Worm (Caenorhabditis elegans) whole organism, L1 larva: ENCODE data around the gene Y65A5A.24.
A peak's percentile ranks its signal among the peaks of the same experiment; 100 is the strongest.

Experiments
- C16A3.4 ChIP-seq: fragments of 150-350 bp; optimal IDR thresholded peaks from 2 replicates; lab custom pipeline; 2014; ENCODE audit warnings: missing biosample characterization, missing genetic modification characterization
- F16B12.6 ChIP-seq: fragments of 150-350 bp; optimal IDR thresholded peaks from 2 replicates; lab custom pipeline; 2014; ENCODE audit warnings: missing biosample characterization, missing genetic modification characterization
- Y116A8C.19 ChIP-seq: sonication (generic microtip); optimal IDR thresholded peaks from 2 replicates; lab custom pipeline; 2016; ENCODE audit warnings: missing compliant biosample characterization, missing genetic modification characterization, borderline replicate concordance
- aha-1 ChIP-seq: fragments of 150-350 bp; optimal IDR thresholded peaks from 2 replicates; lab custom pipeline; 2014; ENCODE audit warnings: missing biosample characterization, missing genetic modification characterization
- ama-1 ChIP-seq: fragments of 150-350 bp; optimal IDR thresholded peaks from 2 replicates; lab custom pipeline; 2014
- blmp-1 ChIP-seq: fragments of 150-350 bp; optimal IDR thresholded peaks from 2 replicates; lab custom pipeline; 2014; ENCODE audit warnings: missing biosample characterization, missing genetic modification characterization
- ceh-8 ChIP-seq: fragments of 200-800 bp; sonication (Bioruptor generic); optimal IDR thresholded peaks from 2 replicates; lab custom pipeline; 2018; ENCODE audit warnings: mild to moderate bottlenecking, missing genetic modification characterization, moderate library complexity, missing compliant biosample characterization
- ceh-82 ChIP-seq, 3 experiments: fragments of 150-350 bp in 1 of 3; sonication (generic microtip) in 2 of 3; optimal IDR thresholded peaks; 2 replicates each; lab custom pipeline; 2014 to 2017; ENCODE audit warnings: missing biosample characterization in 3 of 3, missing genetic modification characterization in 3 of 3
- ces-1 ChIP-seq: fragments of 150-350 bp; optimal IDR thresholded peaks from 2 replicates; lab custom pipeline; 2014; ENCODE audit warnings: missing biosample characterization, missing genetic modification reagents, missing genetic modification characterization
- dpl-1 ChIP-seq, 3 experiments: fragments of 150-350 bp in 2 of 3; sonication (generic microtip) in 1 of 3; optimal IDR thresholded peaks; 2 replicates each; lab custom pipeline; 2014 to 2017; ENCODE audit warnings: missing biosample characterization in 3 of 3, missing genetic modification characterization in 3 of 3, missing genetic modification reagents in 3 of 3
- dsc-1 ChIP-seq: sonication (generic microtip); optimal IDR thresholded peaks from 2 replicates; lab custom pipeline; 2016; ENCODE audit warnings: mild to moderate bottlenecking, missing genetic modification characterization, missing compliant biosample characterization
- efl-1 ChIP-seq, 4 experiments: fragments of 150-350 bp; optimal IDR thresholded peaks in 3 of 4; peaks in 1 of 4; 1 replicate in 1 of 4; 2 replicates in 3 of 4; lab custom pipeline; 2014; ENCODE audit warnings: missing biosample characterization in 2 of 4, missing genetic modification characterization in 2 of 4, missing genetic modification reagents in 2 of 4
- elt-2 ChIP-seq: sonication (generic microtip); optimal IDR thresholded peaks from 2 replicates; lab custom pipeline; 2016; ENCODE audit warnings: missing genetic modification characterization, mild to moderate bottlenecking, inconsistent platforms, missing compliant biosample characterization, missing genetic modification reagents
- fkh-10 ChIP-seq: sonication (generic microtip); optimal IDR thresholded peaks from 2 replicates; lab custom pipeline; 2017; ENCODE audit warnings: missing biosample characterization, missing genetic modification reagents, missing genetic modification characterization
- fkh-8 ChIP-seq: sonication (generic microtip); optimal IDR thresholded peaks from 2 replicates; lab custom pipeline; 2016; ENCODE audit warnings: mild to moderate bottlenecking, missing genetic modification characterization, missing compliant biosample characterization
- irx-1 ChIP-seq: sonication (generic microtip); optimal IDR thresholded peaks from 2 replicates; lab custom pipeline; 2016; ENCODE audit warnings: missing genetic modification characterization, missing compliant biosample characterization
- lin-14 ChIP-seq: fragments of 200-800 bp; sonication (Bioruptor generic); optimal IDR thresholded peaks from 2 replicates; lab custom pipeline; 2018; ENCODE audit warnings: mild to moderate bottlenecking, missing genetic modification characterization, moderate library complexity, missing compliant biosample characterization
- lin-35 ChIP-seq, 2 experiments: fragments of 150-350 bp; optimal IDR thresholded peaks; 2 replicates each; lab custom pipeline; 2014; ENCODE audit warnings: missing biosample characterization in 2 of 2, missing genetic modification characterization in 2 of 2, missing genetic modification reagents in 2 of 2
- lir-3 ChIP-seq: sonication (generic microtip); optimal IDR thresholded peaks from 2 replicates; lab custom pipeline; 2016; ENCODE audit warnings: mild to moderate bottlenecking, missing genetic modification characterization, moderate library complexity, missing compliant biosample characterization; ENCODE audit not compliant: poor library complexity
- lsy-2 ChIP-seq, 2 experiments: fragments of 150-350 bp; optimal IDR thresholded peaks; 2 replicates each; lab custom pipeline; 2014; ENCODE audit warnings: missing biosample characterization in 2 of 2, missing genetic modification characterization in 2 of 2
- mab-9 ChIP-seq: fragments of 200-800 bp; sonication (Bioruptor generic); IDR thresholded peaks from 2 replicates; pipeline ENCODE4 v1.3.6; 2022; ENCODE audit warnings: missing genetic modification reagents, missing genetic modification characterization, missing compliant biosample characterization
- mdl-1 ChIP-seq, 2 experiments: fragments of 150-350 bp; optimal IDR thresholded peaks; 2 replicates each; lab custom pipeline; 2014 to 2017; ENCODE audit warnings: missing biosample characterization in 2 of 2, missing genetic modification characterization in 2 of 2, inconsistent platforms in 1 of 2
- nhr-19 ChIP-seq: fragments of 200-800 bp; sonication (Bioruptor generic); conservative IDR thresholded peaks from 2 replicates; pipeline ENCODE4 v1.3.6; 2022; ENCODE audit warnings: missing genetic modification characterization, missing compliant biosample characterization
- nhr-20 ChIP-seq: sonication (generic microtip); optimal IDR thresholded peaks from 2 replicates; lab custom pipeline; 2016; ENCODE audit warnings: mild to moderate bottlenecking, missing genetic modification characterization, missing compliant biosample characterization
- nhr-237 ChIP-seq: fragments of 150-350 bp; optimal IDR thresholded peaks from 2 replicates; lab custom pipeline; 2014; ENCODE audit warnings: missing biosample characterization, missing genetic modification characterization
- nhr-47 ChIP-seq: sonication (generic microtip); optimal IDR thresholded peaks from 2 replicates; lab custom pipeline; 2016; ENCODE audit warnings: mild to moderate bottlenecking, missing genetic modification characterization, moderate library complexity, missing compliant biosample characterization
- nhr-71 ChIP-seq: sonication (generic microtip); optimal IDR thresholded peaks from 2 replicates; lab custom pipeline; 2016; ENCODE audit warnings: mild to moderate bottlenecking, missing genetic modification characterization, moderate library complexity, missing compliant biosample characterization
- nhr-77 ChIP-seq: fragments of 150-350 bp; optimal IDR thresholded peaks from 2 replicates; lab custom pipeline; 2014; ENCODE audit warnings: missing biosample characterization, missing genetic modification characterization
- nhr-84 ChIP-seq: sonication (generic microtip); optimal IDR thresholded peaks from 2 replicates; lab custom pipeline; 2017; ENCODE audit warnings: missing biosample characterization, missing genetic modification characterization
- nhr-85 ChIP-seq: sonication (generic microtip); peaks from one replicate; lab custom pipeline; 2016; ENCODE audit warnings: missing genetic modification characterization, inconsistent platforms, missing compliant biosample characterization
- nhr-90 ChIP-seq: sonication (generic microtip); optimal IDR thresholded peaks from 2 replicates; lab custom pipeline; 2016; ENCODE audit warnings: mild to moderate bottlenecking, missing genetic modification characterization, missing compliant biosample characterization; ENCODE audit not compliant: poor library complexity
- pag-3 ChIP-seq: sonication (generic microtip); optimal IDR thresholded peaks from 2 replicates; lab custom pipeline; 2017; ENCODE audit warnings: missing genetic modification characterization, mild to moderate bottlenecking, missing compliant biosample characterization, antibody characterized with exemption, borderline replicate concordance; ENCODE audit not compliant: insufficient read depth
- rnt-1 ChIP-seq: sonication (generic microtip); optimal IDR thresholded peaks from 2 replicates; lab custom pipeline; 2016; ENCODE audit warnings: mild to moderate bottlenecking, missing genetic modification characterization, moderate library complexity, missing compliant biosample characterization
- skn-1 ChIP-seq: fragments of 150-350 bp; optimal IDR thresholded peaks from 2 replicates; lab custom pipeline; 2014; ENCODE audit warnings: missing biosample characterization, missing genetic modification characterization
- snpc-4 ChIP-seq: fragments of 150-350 bp; optimal IDR thresholded peaks from 2 replicates; lab custom pipeline; 2014; ENCODE audit warnings: missing biosample characterization, missing genetic modification characterization
- snu-23 ChIP-seq: sonication (generic microtip); optimal IDR thresholded peaks from 2 replicates; lab custom pipeline; 2016; ENCODE audit warnings: missing genetic modification characterization, missing compliant biosample characterization
- swsn-7 ChIP-seq: sonication (generic microtip); optimal IDR thresholded peaks from 2 replicates; lab custom pipeline; 2016; ENCODE audit warnings: missing genetic modification characterization, missing compliant biosample characterization
- unc-130 ChIP-seq: fragments of 150-350 bp; optimal IDR thresholded peaks from 2 replicates; lab custom pipeline; 2017; ENCODE audit warnings: missing biosample characterization, missing genetic modification characterization, inconsistent platforms
- unc-86 ChIP-seq: sonication (generic microtip); optimal IDR thresholded peaks from 2 replicates; lab custom pipeline; 2016; ENCODE audit warnings: missing genetic modification characterization, missing compliant biosample characterization
- xbp-1 ChIP-seq: sonication (generic microtip); optimal IDR thresholded peaks from 2 replicates; lab custom pipeline; 2016; ENCODE audit warnings: missing genetic modification characterization, missing compliant biosample characterization

Gene Y65A5A.24

DNA sequence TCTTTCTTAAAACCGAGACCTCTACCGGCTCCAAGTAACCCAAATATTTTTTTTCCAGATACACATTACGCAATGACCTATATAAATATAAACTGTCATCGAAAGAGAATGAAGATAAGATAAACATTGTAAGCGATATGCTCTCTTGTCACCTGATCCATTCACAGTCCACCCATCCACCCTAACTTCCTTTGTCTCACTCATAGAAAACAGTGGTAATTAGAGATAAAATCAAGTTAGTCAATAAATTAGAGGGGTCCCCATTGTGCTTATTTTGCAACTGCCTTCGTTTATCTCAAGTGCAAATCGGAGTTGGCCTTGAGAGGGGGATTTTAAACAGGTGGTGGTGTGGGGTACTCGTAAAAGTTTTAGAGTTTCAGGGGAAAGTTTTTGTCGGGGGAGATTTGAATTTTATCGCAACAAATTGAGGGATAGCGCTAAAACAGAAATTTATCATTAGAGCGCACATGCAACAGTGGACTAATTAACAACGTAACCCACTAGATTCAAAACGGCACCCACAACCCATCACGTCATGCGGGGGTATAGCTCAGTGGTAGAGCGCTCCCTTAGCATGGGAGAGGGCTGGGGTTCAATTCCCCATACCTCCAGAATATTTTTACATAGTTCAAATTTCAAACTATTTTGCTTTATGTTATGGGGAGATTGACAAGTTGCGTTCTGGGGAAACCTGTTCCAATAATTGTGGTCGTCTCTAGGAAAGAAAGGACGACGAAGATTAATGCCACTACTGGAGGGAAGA lies 4.3 kb downstream of the Y65A5A.24 start:
- TF ChIP-seq efl-1 (optimal IDR thresholded peaks at IDR 0.05; lab: Kevin White, UChicago) (peak in 1 of 2 experiments; percentile 12), efl-1 (GFP tag; optimal IDR thresholded peaks at IDR 0.05 in 1 of 2; lab: Kevin White, UChicago) (peak in 1 of 2 experiments; percentile 90), pag-3 (tag; lab: Kevin White, UChicago) (no peak), lin-14 (GFP tag; lab: Kevin White, UChicago) (peak; percentile 24), dsc-1 (tag; lab: Kevin White, UChicago) (peak; percentile 39), skn-1 (no peak), mab-9 (GFP tag; lab: Robert Waterston, UW) (0 out of 2 replicates have a peak, but pooled peaks have one; percentile 20), nhr-19 (0 out of 2 replicates have a peak, but pooled peaks have one; percentile 20), F16B12.6 (tag; lab: Kevin White, UChicago) (no peak), blmp-1 (tag; lab: Kevin White, UChicago) (peak; percentile 26), nhr-237 (tag; lab: Kevin White, UChicago) (no peak), snu-23 (GFP tag; lab: Kevin White, UChicago) (peak; percentile 21), unc-130 (tag; lab: Kevin White, UChicago) (no peak), nhr-85 (peak; percentile 94), nhr-20 (tag; lab: Kevin White, UChicago) (peak; percentile 4), ceh-8 (GFP tag; lab: Kevin White, UChicago) (no peak), nhr-71 (tag; lab: Kevin White, UChicago) (peak; percentile 41), irx-1 (no peak), nhr-90 (peak; percentile 39), nhr-47 (tag; lab: Kevin White, UChicago) (peak; percentile 23), rnt-1 (tag; lab: Kevin White, UChicago) (peak; percentile 26), dpl-1 (GFP tag; optimal IDR thresholded peaks at IDR 0.05; lab: Kevin White, UChicago) (peak in 1 of 3 experiments; percentile 6)

DNA sequence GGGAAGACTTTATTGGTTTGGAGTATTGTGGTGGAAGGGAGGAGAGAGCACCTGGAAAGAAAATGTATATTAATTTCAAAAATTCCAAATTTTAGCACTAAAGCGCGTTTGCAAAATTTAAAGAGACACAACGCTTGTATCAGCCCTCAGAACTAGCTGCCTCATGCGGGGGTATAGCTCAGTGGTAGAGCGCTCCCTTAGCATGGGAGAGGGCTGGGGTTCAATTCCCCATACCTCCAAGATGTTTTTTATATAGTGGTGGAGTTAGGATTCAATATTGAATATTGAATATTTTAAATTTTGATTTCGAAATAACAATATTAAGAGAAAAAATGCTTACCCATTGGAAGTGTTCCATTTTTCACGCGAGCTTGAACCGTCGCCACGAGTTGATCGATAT lies 5.2 kb downstream of the Y65A5A.24 start:
- TF ChIP-seq fkh-10 (peak; percentile 23), nhr-19 (peak; percentile 28; the same call in 1 of the 2 replicates), C16A3.4 (tag; lab: Kevin White, UChicago) (peak; percentile 2), lir-3 (tag; lab: Kevin White, UChicago) (peak; percentile 9), unc-86 (tag; lab: Kevin White, UChicago) (no peak), Y116A8C.19 (tag; lab: Kevin White, UChicago) (no peak), nhr-47 (tag; lab: Kevin White, UChicago) (peak; percentile 50), xbp-1 (tag; lab: Kevin White, UChicago) (peak; percentile 24), ama-1 (lab: Kevin White, UChicago) (no peak), nhr-77 (tag; lab: Kevin White, UChicago) (peak; percentile 9), lsy-2 (tag; optimal IDR thresholded peaks at IDR 0.05; lab: Kevin White, UChicago) (peak; percentile 11 to 41), nhr-84 (no peak), aha-1 (tag; lab: Kevin White, UChicago) (no peak), snu-23 (GFP tag; lab: Kevin White, UChicago) (peak; percentile 46), lin-35 (GFP tag; optimal IDR thresholded peaks at IDR 0.05; lab: Kevin White, UChicago) (peak in 1 of 2 experiments; percentile 42), nhr-71 (tag; lab: Kevin White, UChicago) (peak; percentile 27), ceh-82 (tag; optimal IDR thresholded peaks at IDR 0.05; lab: Kevin White, UChicago) (peak in 1 of 3 experiments; percentile 15), swsn-7 (peak; percentile 1), efl-1 (optimal IDR thresholded peaks at IDR 0.05; lab: Kevin White, UChicago) (peak in 1 of 2 experiments; percentile 10), efl-1 (GFP tag; optimal IDR thresholded peaks at IDR 0.05 in 1 of 2; lab: Kevin White, UChicago) (no peak), rnt-1 (tag; lab: Kevin White, UChicago) (peak; percentile 39), dsc-1 (tag; lab: Kevin White, UChicago) (peak; percentile 44), fkh-8 (tag; lab: Kevin White, UChicago) (peak; percentile 21), nhr-90 (peak; percentile 25), nhr-20 (tag; lab: Kevin White, UChicago) (peak; percentile 49), elt-2 (tag; lab: Kevin White, UChicago) (peak; percentile 4), ces-1 (GFP tag; lab: Kevin White, UChicago) (no peak), snpc-4 (peak; percentile 10), mdl-1 (tag; optimal IDR thresholded peaks at IDR 0.05; lab: Kevin White, UChicago) (peak in 1 of 2 experiments; percentile 35)
